Fruit fly (Drosophila melanogaster) whole organism, embryonic: ENCODE results near the gene Lsd-1.

Experiments used
- Awh ChIP-seq: fragments of 200-800 bp; sonication (Bioruptor generic); IDR thresholded peaks from 2 replicates; pipeline ENCODE4, ENCODE4 v1.3.6; 2022; ENCODE audit warnings: missing biosample characterization, missing genetic modification characterization
- BtbVII ChIP-seq: fragments of 200-800 bp; sonication (Bioruptor generic); optimal IDR thresholded peaks from 3 replicates; lab custom pipeline; 2017; ENCODE audit warnings: missing biosample characterization, mild to moderate bottlenecking, missing genetic modification characterization
- C15 ChIP-seq: fragments of 200-800 bp; sonication (Bioruptor generic); IDR thresholded peaks from 3 replicates; pipeline ENCODE4 v1.3.6; 2022; ENCODE audit warnings: missing biosample characterization, missing genetic modification characterization
- CG11504 ChIP-seq: fragments of 200-800 bp; sonication (Bioruptor generic); optimal IDR thresholded peaks from 3 replicates; lab custom pipeline; 2019; ENCODE audit warnings: missing biosample characterization, mild to moderate bottlenecking, missing genetic modification characterization, moderate library complexity
- CG12236 ChIP-seq: fragments of 200-800 bp; sonication (Bioruptor generic); optimal IDR thresholded peaks from 2 replicates; lab custom pipeline; 2016; ENCODE audit warnings: missing biosample characterization, missing genetic modification characterization
- CG1233 ChIP-seq: fragments of 200-800 bp; sonication (Bioruptor generic); optimal IDR thresholded peaks from 4 replicates; lab custom pipeline; 2018; ENCODE audit warnings: missing biosample characterization, mild to moderate bottlenecking, missing genetic modification characterization
- CG12659 ChIP-seq: fragments of 200-800 bp; sonication (Bioruptor generic); optimal IDR thresholded peaks from 3 replicates; lab custom pipeline; 2017; ENCODE audit warnings: mild to moderate bottlenecking, missing biosample characterization, missing genetic modification reagents, missing genetic modification characterization
- CG13287 ChIP-seq: fragments of 200-800 bp; sonication (Bioruptor generic); IDR thresholded peaks from 2 replicates; pipeline ENCODE4 v1.3.6; 2022; ENCODE audit warnings: missing biosample characterization, missing genetic modification characterization; ENCODE audit not compliant: partially characterized antibody
- CG13624 ChIP-seq: fragments of 200-800 bp; sonication (Bioruptor generic); optimal IDR thresholded peaks from 2 replicates; lab custom pipeline; 2016; ENCODE audit warnings: missing biosample characterization, missing genetic modification characterization
- CG16863 ChIP-seq: fragments of 200-800 bp; sonication (Bioruptor generic); optimal IDR thresholded peaks from 3 replicates; lab custom pipeline; 2016; ENCODE audit warnings: missing biosample characterization, missing genetic modification characterization
- CG17612 ChIP-seq: fragments of 200-800 bp; sonication (Bioruptor generic); IDR thresholded peaks from 2 replicates; pipeline ENCODE4 v1.3.6; 2022; ENCODE audit warnings: missing biosample characterization, missing genetic modification characterization
- CG1792 ChIP-seq: fragments of 200-800 bp; sonication (Bioruptor generic); optimal IDR thresholded peaks from 2 replicates; lab custom pipeline; 2016; ENCODE audit warnings: missing biosample characterization, missing genetic modification characterization
- CG2199 ChIP-seq: fragments of 200-800 bp; sonication (Bioruptor generic); IDR thresholded peaks from 3 replicates; pipeline ENCODE4 v1.3.6; 2022; ENCODE audit warnings: missing biosample characterization, missing genetic modification characterization
- CG30020 ChIP-seq: fragments of 200-800 bp; optimal IDR thresholded peaks from 2 replicates; lab custom pipeline; 2019; ENCODE audit warnings: missing biosample characterization, mild to moderate bottlenecking, missing genetic modification characterization, moderate library complexity
- CG33557 ChIP-seq: fragments of 200-800 bp; sonication (Bioruptor generic); optimal IDR thresholded peaks from 2 replicates; lab custom pipeline; 2019; ENCODE audit warnings: missing biosample characterization, mild to moderate bottlenecking, missing genetic modification characterization, moderate library complexity
- CG3838 ChIP-seq: fragments of 200-800 bp; sonication (Bioruptor generic); optimal IDR thresholded peaks from 3 replicates; lab custom pipeline; 2016; ENCODE audit warnings: missing biosample characterization, missing genetic modification characterization
- CG43689 ChIP-seq: fragments of 200-800 bp; sonication (Bioruptor generic); IDR thresholded peaks from 2 replicates; pipeline ENCODE4 v1.3.6; 2022; ENCODE audit warnings: missing biosample characterization, missing genetic modification characterization
- CG6254 ChIP-seq: fragments of 200-800 bp; sonication (Bioruptor generic); optimal IDR thresholded peaks from 3 replicates; lab custom pipeline; 2017; ENCODE audit warnings: mild to moderate bottlenecking, missing biosample characterization, missing genetic modification reagents, missing genetic modification characterization
- CG6272 ChIP-seq: fragments of 200-800 bp; sonication (Bioruptor generic); IDR thresholded peaks from 2 replicates; pipeline ENCODE4 v1.3.6; 2022; ENCODE audit warnings: missing biosample characterization, missing genetic modification characterization
- D19A ChIP-seq: fragments of 200-800 bp; optimal IDR thresholded peaks from 3 replicates; lab custom pipeline; 2019; ENCODE audit warnings: missing biosample characterization, mild to moderate bottlenecking, missing genetic modification characterization, moderate library complexity
- Dip3 ChIP-seq: fragments of 200-800 bp; sonication (Bioruptor generic); optimal IDR thresholded peaks from 3 replicates; lab custom pipeline; 2016; ENCODE audit warnings: missing biosample characterization, missing genetic modification characterization
- Dll ChIP-seq: fragments of 200-800 bp; sonication (Bioruptor generic); IDR thresholded peaks from 4 replicates; pipeline ENCODE4 v1.3.6; 2022; ENCODE audit warnings: missing biosample characterization, missing genetic modification characterization; ENCODE audit not compliant: partially characterized antibody
- Doc2 ChIP-seq: fragments of 200-800 bp; sonication (Bioruptor generic); IDR thresholded peaks from 2 replicates; pipeline ENCODE4 v1.3.6; 2022; ENCODE audit warnings: missing biosample characterization, missing genetic modification characterization
- Hmx ChIP-seq: fragments of 200-800 bp; sonication (Bioruptor generic); optimal IDR thresholded peaks from 2 replicates; lab custom pipeline; 2016; ENCODE audit warnings: missing biosample characterization, missing genetic modification characterization
- Lhr ChIP-seq: fragments of 200-800 bp; sonication (Bioruptor generic); optimal IDR thresholded peaks from 3 replicates; lab custom pipeline; 2017; ENCODE audit warnings: mild to moderate bottlenecking, missing biosample characterization, missing genetic modification reagents, missing genetic modification characterization
- Med ChIP-seq: fragments of 200-800 bp; sonication (Bioruptor generic); peaks from one replicate; lab custom pipeline; 2016; ENCODE audit warnings: missing biosample characterization, missing genetic modification characterization, mild to moderate bottlenecking, inconsistent platforms, moderate library complexity
- TFAM ChIP-seq: fragments of 200-800 bp; sonication (Bioruptor generic); optimal IDR thresholded peaks from 2 replicates; lab custom pipeline; 2017; ENCODE audit warnings: missing biosample characterization, missing genetic modification characterization, inconsistent platforms
- abd-A ChIP-seq: fragments of 200-800 bp; sonication (Bioruptor generic); optimal IDR thresholded peaks from 3 replicates; lab custom pipeline; 2019; ENCODE audit warnings: missing biosample characterization, mild to moderate bottlenecking, missing genetic modification characterization, moderate library complexity
- bsh ChIP-seq, 2 experiments: fragments of 200-800 bp; sonication (Bioruptor generic); optimal IDR thresholded peaks; 2 replicates each; lab custom pipeline; 2017 to 2018; ENCODE audit warnings: mild to moderate bottlenecking in 2 of 2, missing biosample characterization in 2 of 2, missing genetic modification characterization in 2 of 2, moderate library complexity in 1 of 2
- caup ChIP-seq: fragments of 200-800 bp; sonication (Bioruptor generic); optimal IDR thresholded peaks from 3 replicates; lab custom pipeline; 2017; ENCODE audit warnings: missing biosample characterization, mild to moderate bottlenecking, missing genetic modification characterization, moderate library complexity; ENCODE audit not compliant: severe bottlenecking
- corto ChIP-seq: fragments of 200-800 bp; sonication (Bioruptor generic); optimal IDR thresholded peaks from 2 replicates; lab custom pipeline; 2016; ENCODE audit warnings: missing biosample characterization, mild to moderate bottlenecking, missing genetic modification characterization, moderate library complexity
- dimm ChIP-seq: fragments of 200-800 bp; sonication (Bioruptor generic); IDR thresholded peaks from 2 replicates; pipeline ENCODE4 v1.3.6; 2022; ENCODE audit warnings: missing biosample characterization, missing genetic modification characterization
- esg ChIP-seq: fragments of 200-800 bp; sonication (Bioruptor generic); conservative IDR thresholded peaks from 2 replicates; pipeline ENCODE4 v1.3.6; 2022; ENCODE audit warnings: missing biosample characterization, missing genetic modification characterization
- grn ChIP-seq: fragments of 200-800 bp; sonication (Bioruptor generic); optimal IDR thresholded peaks from 3 replicates; lab custom pipeline; 2017; ENCODE audit warnings: missing biosample characterization, missing genetic modification characterization
- inv ChIP-seq: fragments of 200-800 bp; sonication (Bioruptor generic); IDR thresholded peaks from 2 replicates; pipeline ENCODE4 v1.3.6; 2022; ENCODE audit warnings: missing biosample characterization, missing genetic modification characterization; ENCODE audit not compliant: partially characterized antibody
- kah ChIP-seq: fragments of 200-800 bp; sonication (Bioruptor generic); optimal IDR thresholded peaks from 2 replicates; lab custom pipeline; 2018; ENCODE audit warnings: missing biosample characterization, mild to moderate bottlenecking, missing genetic modification characterization
- lola ChIP-seq, 3 experiments: fragments of >200 bp in 2 of 3; fragments of 200-800 bp in 1 of 3; sonication (Bioruptor generic) in 1 of 3; optimal IDR thresholded peaks; 2 replicates each; lab custom pipeline; 2017 to 2019; ENCODE audit warnings: missing biosample characterization in 3 of 3, missing genetic modification characterization in 3 of 3, mild to moderate bottlenecking in 1 of 3, moderate library complexity in 1 of 3
- nau ChIP-seq: fragments of 200-800 bp; sonication (Bioruptor generic); optimal IDR thresholded peaks from 3 replicates; lab custom pipeline; 2017; ENCODE audit warnings: missing biosample characterization, mild to moderate bottlenecking, missing genetic modification characterization, missing genetic modification reagents
- nerfin-1 ChIP-seq: fragments of 200-800 bp; sonication (Bioruptor generic); optimal IDR thresholded peaks from 3 replicates; lab custom pipeline; 2019; ENCODE audit warnings: missing biosample characterization, mild to moderate bottlenecking, missing genetic modification characterization, moderate library complexity
- repo ChIP-seq: fragments of 200-800 bp; sonication (Bioruptor generic); optimal IDR thresholded peaks from 2 replicates; lab custom pipeline; 2016; ENCODE audit warnings: missing biosample characterization, missing genetic modification characterization
- sc ChIP-seq, 3 experiments: fragments of >200 bp in 2 of 3; fragments of 200-800 bp in 1 of 3; sonication (Bioruptor generic) in 1 of 3; optimal IDR thresholded peaks; 2 replicates in 2 of 3; 3 replicates in 1 of 3; lab custom pipeline; 2017; ENCODE audit warnings: mild to moderate bottlenecking in 1 of 3, missing biosample characterization in 1 of 3, missing genetic modification characterization in 1 of 3, missing genetic modification reagents in 1 of 3
- scrt ChIP-seq: fragments of 200-800 bp; sonication (Bioruptor generic); optimal IDR thresholded peaks from 2 replicates; lab custom pipeline; 2018; ENCODE audit warnings: missing biosample characterization, mild to moderate bottlenecking, missing genetic modification characterization, moderate library complexity
- sima ChIP-seq: fragments of 200-800 bp; sonication (Bioruptor generic); optimal IDR thresholded peaks from 2 replicates; lab custom pipeline; 2016; ENCODE audit warnings: missing biosample characterization, missing genetic modification characterization
- stwl ChIP-seq: fragments of 200-800 bp; sonication (Bioruptor generic); optimal IDR thresholded peaks from 3 replicates; lab custom pipeline; 2018; ENCODE audit warnings: missing biosample characterization, mild to moderate bottlenecking, missing genetic modification characterization, moderate library complexity
- toy ChIP-seq: fragments of 200-800 bp; sonication (Bioruptor generic); IDR thresholded peaks from 2 replicates; pipeline ENCODE4 v1.3.6; 2022; ENCODE audit warnings: missing biosample characterization, missing genetic modification characterization
- trem ChIP-seq: fragments of 200-800 bp; optimal IDR thresholded peaks from 3 replicates; lab custom pipeline; 2019; ENCODE audit warnings: missing biosample characterization, mild to moderate bottlenecking, missing genetic modification characterization, moderate library complexity
- tup ChIP-seq: fragments of 200-800 bp; sonication (Bioruptor generic); optimal IDR thresholded peaks from 2 replicates; lab custom pipeline; 2016; ENCODE audit warnings: missing biosample characterization, mild to moderate bottlenecking, missing genetic modification characterization, moderate library complexity
- yki ChIP-seq: fragments of >200 bp; optimal IDR thresholded peaks from 3 replicates; lab custom pipeline; 2018
- zf30C ChIP-seq: fragments of 200-800 bp; sonication (Bioruptor generic); optimal IDR thresholded peaks from 3 replicates; lab custom pipeline; 2018; ENCODE audit warnings: missing biosample characterization, mild to moderate bottlenecking, missing genetic modification characterization

Lsd-1 gene

DNA sequence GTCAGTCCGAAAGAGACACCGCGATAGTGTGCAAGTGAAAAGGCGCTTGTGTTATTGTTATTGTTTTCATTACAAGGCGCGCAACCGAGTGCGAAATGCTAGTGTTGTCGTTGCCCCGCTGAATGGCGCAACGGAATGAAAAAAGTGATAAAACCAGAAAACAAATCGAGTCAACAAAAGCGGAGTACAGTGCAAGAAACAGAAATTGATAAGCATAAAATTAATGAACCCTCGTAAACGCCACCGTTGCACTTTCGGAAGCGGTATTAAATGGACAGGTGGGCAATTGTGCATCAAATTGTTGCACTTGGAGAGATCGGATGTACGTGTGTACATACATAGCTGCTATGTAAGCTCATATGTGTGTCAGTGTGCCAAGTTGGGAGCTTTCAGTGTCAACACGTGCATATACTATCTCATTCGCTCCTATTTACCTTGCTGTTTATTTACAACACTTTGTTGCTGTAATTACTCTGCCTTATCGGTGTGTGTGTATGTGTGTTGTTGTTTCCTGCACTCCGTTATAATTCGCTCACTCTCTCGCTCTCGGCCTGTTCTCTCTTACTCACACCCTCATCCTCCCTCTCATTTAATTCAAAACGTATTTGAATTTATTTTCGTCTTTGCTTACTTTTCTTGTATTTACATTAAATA is 40.1 kb upstream of the Lsd-1 start (continued):
- TF ChIP-seq nau (GFP tag; lab: Kevin White, UChicago) (peak; percentile 70), Dip3 (GFP tag; lab: Kevin White, UChicago) (no peak), tup (GFP tag; lab: Kevin White, UChicago) (no peak), Dll (no peak), TFAM (GFP tag; lab: Kevin White, UChicago) (peak; percentile 13), CG1792 (GFP tag; lab: Kevin White, UChicago) (no peak), esg (GFP tag; lab: Robert Waterston, UW) (no peak), dimm (peak; percentile 39; the same call in 1 of the 2 replicates), D19A (no peak), Hmx (GFP tag; lab: Kevin White, UChicago) (no peak), sima (no peak), corto (GFP tag; lab: Kevin White, UChicago) (no peak), trem (tag; lab: Kevin White, UChicago) (peak; percentile 9), toy (GFP tag; lab: Robert Waterston, UW) (no peak; the same call in 1 of the 2 replicates), CG43689 (no peak), CG16863 (GFP tag; lab: Kevin White, UChicago) (no peak), CG17612 (GFP tag; lab: Robert Waterston, UW) (no peak), kah (GFP tag; lab: Kevin White, UChicago) (peak; percentile 31), CG6272 (no peak), Lhr (GFP tag; lab: Kevin White, UChicago) (no peak), lola (GFP tag; optimal IDR thresholded peaks at IDR 0.05; lab: Kevin White, UChicago) (no peak), CG2199 (GFP tag; lab: Robert Waterston, UW) (0 out of 3 replicates have a peak, but pooled peaks have one; percentile 42), inv (GFP tag; lab: Robert Waterston, UW) (no peak), sc (optimal IDR thresholded peaks at IDR 0.05; lab: Kevin White, UChicago) (no peak), sc (GFP tag; optimal IDR thresholded peaks at IDR 0.05; lab: Kevin White, UChicago) (peak; percentile 43), BtbVII (no peak), CG13624 (GFP tag; lab: Kevin White, UChicago) (no peak), zf30C (GFP tag; lab: Kevin White, UChicago) (no peak), CG1233 (GFP tag; lab: Kevin White, UChicago) (peak; percentile 36), CG13287 (GFP tag; lab: Robert Waterston, UW) (no peak), CG3838 (GFP tag; lab: Kevin White, UChicago) (no peak), caup (peak; percentile 27), Doc2 (no peak), CG33557 (GFP tag; lab: Kevin White, UChicago) (peak; percentile 30), CG30020 (no peak), nerfin-1 (tag; lab: Kevin White, UChicago) (peak; percentile 54), Awh (GFP tag; lab: Robert Waterston, UW) (peak; percentile 91), stwl (tag; lab: Kevin White, UChicago) (no peak), CG12659 (GFP tag; lab: Kevin White, UChicago) (no peak), Med (GFP tag; lab: Kevin White, UChicago) (peak; percentile 97), abd-A (tag; lab: Kevin White, UChicago) (no peak), C15 (no peak), grn (peak; percentile 71), bsh (GFP tag; optimal IDR thresholded peaks at IDR 0.05; lab: Kevin White, UChicago) (peak in 1 of 2 experiments; percentile 44), CG12236 (GFP tag; lab: Kevin White, UChicago) (peak; percentile 45), CG6254 (GFP tag; lab: Kevin White, UChicago) (peak; percentile 71), repo (peak; percentile 85), scrt (GFP tag; lab: Kevin White, UChicago) (no peak), CG11504 (tag; lab: Kevin White, UChicago) (peak; percentile 73), yki (lab: Kevin White, UChicago) (no peak)
